Worm (Caenorhabditis elegans): ENCODE measurements around the gene eat-3.

The eat-3 gene

ce11 chrII:9304849-9305248, 19.8 kb upstream of the eat-3 start:
- TF ChIP-seq klf-2 (GFP tag; conservative IDR thresholded peaks at IDR 0.05) (no peak), tab-1 (GFP tag; IDR thresholded peaks at IDR 0.05) (0 out of 2 replicates have a peak, but pooled peaks have one; percentile 26), ztf-29 (GFP tag; IDR thresholded peaks at IDR 0.05) (no peak), ref-1 (GFP tag; conservative IDR thresholded peaks at IDR 0.05) (no peak), med-1 (GFP tag; optimal IDR thresholded peaks at IDR 0.05; ENCODE audit: insufficient read depth) (no peak), ztf-23 (GFP tag; IDR thresholded peaks at IDR 0.05) (no peak), flt-1 (GFP tag; IDR thresholded peaks at IDR 0.05) (no peak), T22C8.4 (GFP tag; IDR thresholded peaks at IDR 0.05) (no peak)

DNA sequence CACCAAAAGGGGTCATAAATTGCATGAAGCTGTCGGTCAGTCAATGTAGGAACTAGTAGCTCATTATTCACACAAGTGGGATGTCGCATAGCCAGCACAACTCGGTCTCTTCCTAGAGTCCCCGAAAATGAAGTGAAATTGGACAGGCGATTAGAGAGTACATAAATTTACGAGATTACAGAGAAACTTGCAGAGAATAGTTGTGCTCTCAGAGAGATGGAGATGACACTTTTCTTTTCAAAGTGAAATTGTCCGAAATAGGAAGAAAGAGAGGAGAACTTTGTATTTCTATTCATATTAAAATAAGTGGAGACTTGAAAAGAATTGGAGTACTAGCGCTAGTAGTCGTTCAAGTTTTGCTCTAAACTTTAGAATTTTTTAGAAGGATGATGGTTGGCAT, 19.1 kb upstream of the eat-3 start:
- TF ChIP-seq T22C8.4 (GFP tag; IDR thresholded peaks at IDR 0.05) (no peak), ref-1 (GFP tag; conservative IDR thresholded peaks at IDR 0.05) (no peak), med-1 (GFP tag; optimal IDR thresholded peaks at IDR 0.05; ENCODE audit: insufficient read depth) (no peak), cog-1 (tag; optimal IDR thresholded peaks at IDR 0.05) (no peak), tab-1 (GFP tag; IDR thresholded peaks at IDR 0.05) (no peak), ztf-23 (GFP tag; IDR thresholded peaks at IDR 0.05) (no peak)

DNA sequence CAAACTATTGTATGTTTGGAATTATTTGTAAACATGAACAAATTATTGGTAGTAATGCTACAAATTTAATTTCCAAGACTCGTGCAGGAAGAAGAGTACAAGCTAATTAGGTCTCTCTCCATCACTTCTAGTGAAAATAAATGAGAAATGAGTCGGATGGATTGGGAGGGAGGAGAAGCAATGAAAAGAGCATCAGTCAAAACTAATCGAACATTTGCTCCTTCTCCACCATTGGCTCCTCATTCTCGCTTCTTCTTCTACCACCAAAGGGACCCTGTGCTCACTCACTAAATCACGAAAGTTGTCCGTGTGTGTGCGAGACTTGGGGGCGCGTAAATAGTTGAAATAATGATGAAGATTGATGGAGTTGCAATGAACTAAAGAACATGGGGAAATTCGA, 17.8 kb upstream of the eat-3 start:
- TF ChIP-seq cog-1 (tag; optimal IDR thresholded peaks at IDR 0.05) (no peak), med-1 (GFP tag; optimal IDR thresholded peaks at IDR 0.05; ENCODE audit: insufficient read depth) (no peak), ref-1 (GFP tag; conservative IDR thresholded peaks at IDR 0.05) (no peak), ztf-23 (GFP tag; IDR thresholded peaks at IDR 0.05) (no peak), klf-2 (GFP tag; conservative IDR thresholded peaks at IDR 0.05) (no peak), tab-1 (GFP tag; IDR thresholded peaks at IDR 0.05) (no peak), flt-1 (GFP tag; IDR thresholded peaks at IDR 0.05) (no peak), T22C8.4 (GFP tag; IDR thresholded peaks at IDR 0.05) (no peak), ztf-29 (GFP tag; IDR thresholded peaks at IDR 0.05) (no peak)

- TF ChIP-seq T22C8.4 (GFP tag; IDR thresholded peaks at IDR 0.05) (no peak), ztf-29 (GFP tag; IDR thresholded peaks at IDR 0.05) (no peak), tab-1 (GFP tag; IDR thresholded peaks at IDR 0.05) (peak; percentile 59; the same call in 1 of the 2 replicates), ref-1 (GFP tag; conservative IDR thresholded peaks at IDR 0.05) (no peak), ztf-23 (GFP tag; IDR thresholded peaks at IDR 0.05) (no peak), klf-2 (GFP tag; conservative IDR thresholded peaks at IDR 0.05) (no peak), flt-1 (GFP tag; IDR thresholded peaks at IDR 0.05) (0 out of 2 replicates have a peak, but pooled peaks have one; percentile 62), cog-1 (tag; optimal IDR thresholded peaks at IDR 0.05) (peak; percentile 59), med-1 (GFP tag; optimal IDR thresholded peaks at IDR 0.05; ENCODE audit: insufficient read depth) (no peak)
Measured at ce11 chrII:9308614-9309046, 16.0 kb upstream of the eat-3 start.

DNA sequence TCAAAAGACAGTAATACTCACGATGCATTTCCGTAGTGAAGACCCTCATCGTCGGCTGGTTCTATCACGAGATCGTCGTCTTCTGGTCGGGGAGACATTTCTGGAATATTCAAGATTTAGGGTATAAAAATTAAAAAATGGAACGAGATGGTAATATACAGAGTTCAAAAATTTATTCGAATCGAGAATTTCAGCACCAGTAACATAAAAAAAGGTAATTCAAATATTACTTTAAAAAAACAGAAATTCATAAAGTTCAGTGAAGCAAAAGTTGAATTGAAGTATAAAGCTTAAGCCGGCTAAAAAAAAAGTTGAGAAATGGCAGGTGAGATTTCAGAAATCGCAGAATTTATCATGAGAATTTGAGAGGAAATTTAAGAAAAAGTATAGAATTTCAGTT, 14.5 kb upstream of the eat-3 start, which contains the start of gene cam-1:
cam-1 (minus strand) TSS at position 101 of the 400 bp plus-strand sequence.
- TF ChIP-seq ref-1 (GFP tag; conservative IDR thresholded peaks at IDR 0.05) (no peak), ztf-23 (GFP tag; IDR thresholded peaks at IDR 0.05) (no peak), ztf-29 (GFP tag; IDR thresholded peaks at IDR 0.05) (no peak), flt-1 (GFP tag; IDR thresholded peaks at IDR 0.05) (no peak), med-1 (GFP tag; optimal IDR thresholded peaks at IDR 0.05; ENCODE audit: insufficient read depth) (no peak), tab-1 (GFP tag; IDR thresholded peaks at IDR 0.05) (no peak), T22C8.4 (GFP tag; IDR thresholded peaks at IDR 0.05) (no peak), klf-2 (GFP tag; conservative IDR thresholded peaks at IDR 0.05) (no peak)

ce11 chrII:9310794-9311193, 13.9 kb upstream of the eat-3 start:
- TF ChIP-seq klf-2 (GFP tag; conservative IDR thresholded peaks at IDR 0.05) (no peak), ref-1 (GFP tag; conservative IDR thresholded peaks at IDR 0.05) (no peak), ztf-29 (GFP tag; IDR thresholded peaks at IDR 0.05) (no peak), tab-1 (GFP tag; IDR thresholded peaks at IDR 0.05) (no peak), cog-1 (tag; optimal IDR thresholded peaks at IDR 0.05) (no peak), T22C8.4 (GFP tag; IDR thresholded peaks at IDR 0.05) (no peak), med-1 (GFP tag; optimal IDR thresholded peaks at IDR 0.05; ENCODE audit: insufficient read depth) (no peak), ztf-23 (GFP tag; IDR thresholded peaks at IDR 0.05) (no peak), flt-1 (GFP tag; IDR thresholded peaks at IDR 0.05) (no peak)

DNA sequence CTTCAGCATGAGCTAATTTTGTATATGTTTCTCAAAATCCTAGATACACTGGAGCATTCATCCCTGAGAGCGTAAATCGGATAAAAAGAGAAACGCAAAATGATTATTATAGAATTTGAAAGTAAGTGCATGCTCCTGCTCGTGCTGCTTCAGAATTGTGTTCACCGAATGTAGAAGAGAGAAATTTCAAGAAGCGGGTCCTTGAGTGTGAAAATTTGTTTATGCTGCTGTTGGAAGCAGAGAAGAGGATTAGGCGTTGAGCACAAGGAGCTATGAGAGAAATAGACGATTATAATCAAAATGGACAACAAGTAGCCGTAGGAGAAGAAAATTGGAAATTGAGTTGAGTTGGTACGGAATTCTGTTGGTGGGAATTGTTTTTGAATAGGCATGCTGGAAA, 13.0 kb upstream of the eat-3 start:
- TF ChIP-seq ztf-29 (GFP tag; IDR thresholded peaks at IDR 0.05) (no peak), ztf-23 (GFP tag; IDR thresholded peaks at IDR 0.05) (no peak), T22C8.4 (GFP tag; IDR thresholded peaks at IDR 0.05) (no peak), flt-1 (GFP tag; IDR thresholded peaks at IDR 0.05) (no peak), klf-2 (GFP tag; conservative IDR thresholded peaks at IDR 0.05) (no peak), ref-1 (GFP tag; conservative IDR thresholded peaks at IDR 0.05) (no peak), tab-1 (GFP tag; IDR thresholded peaks at IDR 0.05) (no peak), med-1 (GFP tag; optimal IDR thresholded peaks at IDR 0.05; ENCODE audit: insufficient read depth) (no peak), cog-1 (tag; optimal IDR thresholded peaks at IDR 0.05) (no peak)

- no peak for TF ChIP-seq klf-2 (GFP tag; conservative IDR thresholded peaks at IDR 0.05)
- no peak for TF ChIP-seq cog-1 (tag; optimal IDR thresholded peaks at IDR 0.05)
- no peak for TF ChIP-seq flt-1 (GFP tag; IDR thresholded peaks at IDR 0.05)
- TF ChIP-seq ztf-29 (GFP tag; IDR thresholded peaks at IDR 0.05): no peak
- TF ChIP-seq med-1 (GFP tag; optimal IDR thresholded peaks at IDR 0.05; ENCODE audit: insufficient read depth): no peak
- TF ChIP-seq T22C8.4 (GFP tag; IDR thresholded peaks at IDR 0.05): no peak
- no peak for TF ChIP-seq ref-1 (GFP tag; conservative IDR thresholded peaks at IDR 0.05)
- no peak for TF ChIP-seq tab-1 (GFP tag; IDR thresholded peaks at IDR 0.05)
- TF ChIP-seq ztf-23 (GFP tag; IDR thresholded peaks at IDR 0.05): no peak
Measured at ce11 chrII:9313335-9313734, 11.3 kb upstream of the eat-3 start.

DNA sequence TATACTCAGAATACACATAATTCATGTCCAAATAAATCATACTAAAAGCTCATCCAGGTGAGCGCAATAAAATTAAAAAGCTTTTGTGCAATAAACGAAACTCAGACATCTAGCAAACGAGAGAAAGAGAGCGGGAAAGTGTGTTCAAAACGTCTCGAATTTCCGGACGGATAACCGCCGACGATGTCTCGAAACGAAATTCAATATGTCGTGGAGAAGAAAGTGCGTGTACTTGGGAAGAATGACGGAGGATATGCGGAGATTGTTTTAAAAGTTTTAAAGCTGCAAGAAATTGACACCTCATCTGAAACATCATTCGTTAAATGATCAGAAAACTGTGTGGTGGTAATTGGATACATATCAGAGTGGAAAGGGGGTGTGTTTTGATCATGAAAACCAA, 9.9 kb upstream of the eat-3 start:
- TF ChIP-seq cog-1 (tag; optimal IDR thresholded peaks at IDR 0.05) (no peak), ztf-29 (GFP tag; IDR thresholded peaks at IDR 0.05) (no peak), med-1 (GFP tag; optimal IDR thresholded peaks at IDR 0.05; ENCODE audit: insufficient read depth) (no peak), tab-1 (GFP tag; IDR thresholded peaks at IDR 0.05) (no peak), T22C8.4 (GFP tag; IDR thresholded peaks at IDR 0.05) (no peak), klf-2 (GFP tag; conservative IDR thresholded peaks at IDR 0.05) (no peak), ref-1 (GFP tag; conservative IDR thresholded peaks at IDR 0.05) (no peak), flt-1 (GFP tag; IDR thresholded peaks at IDR 0.05) (no peak), ztf-23 (GFP tag; IDR thresholded peaks at IDR 0.05) (no peak)

DNA sequence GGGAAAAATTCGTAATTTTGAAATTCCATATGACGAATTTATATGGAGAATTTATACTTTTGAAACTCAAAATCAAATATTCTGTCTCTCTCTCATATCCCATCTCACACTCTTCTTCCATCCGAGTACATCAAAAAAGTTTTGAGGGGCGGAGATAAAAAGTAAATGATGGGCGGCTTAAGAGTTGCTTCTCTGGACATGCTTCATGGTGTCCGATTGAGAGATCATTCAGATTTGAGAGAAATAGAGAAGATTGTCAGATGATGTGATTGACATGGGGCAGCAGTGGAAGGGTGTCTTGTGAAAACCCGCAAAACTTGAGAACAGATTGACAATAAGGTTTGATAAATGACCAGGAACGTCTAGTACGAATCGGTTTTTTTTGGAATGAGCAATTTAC, 9.0 kb upstream of the eat-3 start:
- no peak for TF ChIP-seq tab-1 (GFP tag; IDR thresholded peaks at IDR 0.05)

Data from whole organism, midembryonic.